Fruit fly (Drosophila melanogaster) whole organism, adult: ENCODE data around the gene CG13607.
A peak's percentile ranks its signal among the peaks of the same experiment; 100 is the strongest.

Experiments
- CG11617 ChIP-seq: fragments of 200-800 bp; sonication (Bioruptor generic); optimal IDR thresholded peaks from 2 replicates; lab custom pipeline; 2017; ENCODE audit warnings: mild to moderate bottlenecking, missing biosample characterization, missing genetic modification reagents, missing genetic modification characterization
- CG7045 ChIP-seq: fragments of 200-800 bp; sonication (Bioruptor generic); optimal IDR thresholded peaks from 2 replicates; lab custom pipeline; 2017; ENCODE audit warnings: missing biosample characterization, mild to moderate bottlenecking, missing genetic modification characterization
- Mnt ChIP-seq: fragments of 200-800 bp; sonication (Bioruptor generic); optimal IDR thresholded peaks from 2 replicates; lab custom pipeline; 2016; ENCODE audit warnings: missing biosample characterization, mild to moderate bottlenecking, missing genetic modification characterization
- bab1 ChIP-seq: fragments of 200-800 bp; sonication (Bioruptor generic); optimal IDR thresholded peaks from 3 replicates; lab custom pipeline; 2019; ENCODE audit warnings: missing biosample characterization, mild to moderate bottlenecking, missing genetic modification characterization, moderate library complexity
- kay ChIP-seq: fragments of 200-800 bp; sonication (Bioruptor generic); peaks from one replicate; lab custom pipeline; 2016; ENCODE audit warnings: missing biosample characterization, missing genetic modification characterization, borderline replicate concordance
- ovo ChIP-seq: fragments of 200-800 bp; sonication (Bioruptor generic); optimal IDR thresholded peaks from 2 replicates; lab custom pipeline; 2016; ENCODE audit warnings: missing biosample characterization, missing genetic modification characterization
- pad ChIP-seq: fragments of 200-800 bp; sonication (Bioruptor generic); optimal IDR thresholded peaks from 3 replicates; lab custom pipeline; 2017; ENCODE audit warnings: missing biosample characterization, missing genetic modification characterization, mild to moderate bottlenecking, moderate library complexity, missing genetic modification reagents

DNA sequence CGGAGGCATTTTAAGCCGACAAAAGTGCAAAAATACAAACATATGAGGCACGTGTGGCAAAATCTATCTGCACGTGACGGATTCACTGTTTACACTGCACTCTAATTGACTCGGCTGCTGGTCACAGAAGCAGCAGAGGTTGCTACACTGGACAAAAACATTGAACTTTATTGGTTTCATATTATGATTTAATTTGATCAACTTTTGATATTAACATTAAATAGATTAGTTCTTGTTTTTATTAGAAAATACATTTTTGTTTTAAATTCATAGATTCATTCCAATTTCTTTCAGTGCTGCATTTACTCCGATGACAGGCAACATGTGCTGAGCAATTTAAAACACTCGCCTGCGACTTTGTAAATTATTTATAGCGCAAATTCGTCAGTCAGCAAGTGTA is 37.0 kb downstream of the CG13607 start:
- TF ChIP-seq CG7045 (no peak), bab1 (GFP tag; lab: Kevin White, UChicago) (peak; percentile 5), ovo (GFP tag; lab: Kevin White, UChicago) (no peak), kay (GFP tag; lab: Kevin White, UChicago) (peak; percentile 34), CG11617 (GFP tag; lab: Kevin White, UChicago) (no peak), pad (no peak), Mnt (no peak)
